Worm (Caenorhabditis elegans) whole organism, young adult: Measurements from ENCODE around the gene Y45F10B.3.
A peak's percentile ranks its signal among the peaks of the same experiment; 100 is the strongest.
"Not testable (repeated sequence)": the region's sequence is repeated elsewhere in the genome, so short reads cannot be mapped to it uniquely, and the experiment has no call there.

ENCODE experiments used
- B0261.1 ChIP-seq: sonication (generic microtip); optimal IDR thresholded peaks from 2 replicates; lab custom pipeline; 2016; ENCODE audit warnings: mild to moderate bottlenecking, missing genetic modification characterization, moderate library complexity, missing compliant biosample characterization
- C06A6.2 ChIP-seq: fragments of 200-800 bp; sonication (Bioruptor generic); conservative IDR thresholded peaks from 2 replicates; pipeline ENCODE4 v1.3.6; 2022; ENCODE audit warnings: missing genetic modification characterization, missing compliant biosample characterization
- D2030.7 ChIP-seq: fragments of 200-800 bp; sonication (Bioruptor generic); IDR thresholded peaks from 2 replicates; pipeline ENCODE4 v1.3.6; 2022; ENCODE audit warnings: missing genetic modification reagents, missing genetic modification characterization, missing compliant biosample characterization
- F49E8.2 ChIP-seq: sonication (generic microtip); optimal IDR thresholded peaks from 3 replicates; lab custom pipeline; 2017; ENCODE audit warnings: missing genetic modification characterization, mild to moderate bottlenecking, missing compliant biosample characterization, antibody characterized with exemption, moderate library complexity; ENCODE audit not compliant: insufficient read depth
- K11D2.4 ChIP-seq: fragments of 200-800 bp; sonication (Bioruptor generic); IDR thresholded peaks from 2 replicates; pipeline ENCODE4 v1.3.6; 2022; ENCODE audit warnings: missing genetic modification reagents, missing genetic modification characterization, missing compliant biosample characterization
- K12H6.12 ChIP-seq: fragments of 200-800 bp; sonication (Bioruptor generic); optimal IDR thresholded peaks from 2 replicates; lab custom pipeline; 2018; ENCODE audit warnings: mild to moderate bottlenecking, missing genetic modification characterization, missing compliant biosample characterization
- T26A5.8 ChIP-seq: sonication (generic microtip); optimal IDR thresholded peaks from 2 replicates; lab custom pipeline; 2016; ENCODE audit warnings: missing genetic modification characterization, missing compliant biosample characterization
- akir-1 ChIP-seq: fragments of 200-800 bp; sonication (Bioruptor generic); optimal IDR thresholded peaks from 2 replicates; lab custom pipeline; 2018; ENCODE audit warnings: mild to moderate bottlenecking, missing genetic modification characterization, moderate library complexity, missing compliant biosample characterization
- attf-6 ChIP-seq: fragments of 200-800 bp; sonication (Bioruptor generic); IDR thresholded peaks from 2 replicates; pipeline ENCODE4 v1.3.6; 2022; ENCODE audit warnings: missing genetic modification reagents, missing genetic modification characterization, missing compliant biosample characterization
- ceh-27 ChIP-seq: fragments of 200-800 bp; sonication (Bioruptor generic); optimal IDR thresholded peaks from 2 replicates; lab custom pipeline; 2018; ENCODE audit warnings: mild to moderate bottlenecking, missing genetic modification characterization, moderate library complexity, missing compliant biosample characterization
- dox-1 ChIP-seq: fragments of 200-800 bp; sonication (Bioruptor generic); IDR thresholded peaks from 2 replicates; pipeline ENCODE4 v1.3.6; 2022; ENCODE audit warnings: missing genetic modification reagents, missing genetic modification characterization, missing compliant biosample characterization
- egrh-3 ChIP-seq: fragments of 200-800 bp; sonication (Bioruptor generic); IDR thresholded peaks from 2 replicates; pipeline ENCODE4 v1.3.6; 2022; ENCODE audit warnings: missing genetic modification reagents, missing genetic modification characterization, missing compliant biosample characterization
- him-1 ChIP-seq: sonication (generic microtip); optimal IDR thresholded peaks from 2 replicates; lab custom pipeline; 2016; ENCODE audit warnings: missing genotype, missing genetic modification reagents, missing genetic modification characterization, missing compliant biosample characterization
- hmg-1.2 ChIP-seq: fragments of 200-800 bp; sonication (Bioruptor generic); IDR thresholded peaks from 2 replicates; pipeline ENCODE4 v1.3.6; 2022; ENCODE audit warnings: missing genetic modification reagents, missing genetic modification characterization, missing compliant biosample characterization
- hsf-1 ChIP-seq: fragments of 200-800 bp; sonication (Bioruptor generic); IDR thresholded peaks from 2 replicates; pipeline ENCODE4 v1.3.6; 2022; ENCODE audit warnings: missing genetic modification reagents, missing genetic modification characterization, missing compliant biosample characterization
- let-607 ChIP-seq, 2 experiments: fragments of 200-800 bp in 1 of 2; sonication (Bioruptor generic) in 1 of 2; sonication (generic microtip) in 1 of 2; optimal IDR thresholded peaks; 2 replicates each; lab custom pipeline; 2016 to 2018; ENCODE audit warnings: mild to moderate bottlenecking in 2 of 2, missing compliant biosample characterization in 2 of 2, missing genetic modification characterization in 2 of 2, moderate library complexity in 2 of 2, missing genotype in 1 of 2
- lin-35 ChIP-seq, 3 experiments: fragments of 150-350 bp in 2 of 3; sonication (generic microtip) in 1 of 3; optimal IDR thresholded peaks; 2 replicates each; lab custom pipeline; 2014 to 2018; ENCODE audit warnings: missing biosample characterization in 3 of 3, missing genetic modification characterization in 3 of 3, missing genetic modification reagents in 3 of 3
- lsl-1 ChIP-seq: fragments of 200-800 bp; sonication (Bioruptor generic); optimal IDR thresholded peaks from 2 replicates; lab custom pipeline; 2018; ENCODE audit warnings: mild to moderate bottlenecking, missing genetic modification characterization, moderate library complexity, missing compliant biosample characterization
- madf-10 ChIP-seq: sonication (generic microtip); optimal IDR thresholded peaks from 2 replicates; lab custom pipeline; 2016; ENCODE audit warnings: mild to moderate bottlenecking, missing genetic modification characterization, missing compliant biosample characterization
- madf-6 ChIP-seq: fragments of 200-800 bp; sonication (Bioruptor generic); IDR thresholded peaks from 2 replicates; pipeline ENCODE4 v1.3.6; 2022; ENCODE audit warnings: missing genetic modification reagents, missing genetic modification characterization, missing compliant biosample characterization
- mes-4 ChIP-seq: sonication (generic microtip); optimal IDR thresholded peaks from 2 replicates; lab custom pipeline; 2016; ENCODE audit warnings: missing genotype, missing genetic modification characterization, missing compliant biosample characterization
- nfya-1 ChIP-seq: sonication (generic microtip); optimal IDR thresholded peaks from 2 replicates; lab custom pipeline; 2017; ENCODE audit warnings: antibody characterized with exemption, missing compliant biosample characterization, missing genetic modification characterization, borderline replicate concordance; ENCODE audit not compliant: insufficient read depth
- nfyb-1 ChIP-seq: fragments of 200-800 bp; sonication (Bioruptor generic); IDR thresholded peaks from 2 replicates; pipeline ENCODE4 v1.3.6; 2022; ENCODE audit warnings: missing genetic modification reagents, missing genetic modification characterization, missing compliant biosample characterization
- pbrm-1 ChIP-seq: fragments of 200-800 bp; sonication (Bioruptor generic); IDR thresholded peaks from 2 replicates; pipeline ENCODE4 v1.3.6; 2022; ENCODE audit warnings: missing genetic modification reagents, missing genetic modification characterization, missing compliant biosample characterization
- rcor-1 ChIP-seq: fragments of 200-800 bp; sonication (Bioruptor generic); IDR thresholded peaks from 2 replicates; pipeline ENCODE4 v1.3.6; 2022; ENCODE audit warnings: missing genetic modification reagents, missing genetic modification characterization, missing compliant biosample characterization
- snpc-1.1 ChIP-seq: sonication (generic microtip); optimal IDR thresholded peaks from 2 replicates; lab custom pipeline; 2017; ENCODE audit warnings: missing genetic modification characterization, mild to moderate bottlenecking, missing compliant biosample characterization, antibody characterized with exemption, moderate library complexity, missing genotype, missing genetic modification reagents; ENCODE audit not compliant: insufficient read depth
- snpc-1.3 ChIP-seq: sonication (generic microtip); optimal IDR thresholded peaks from 2 replicates; lab custom pipeline; 2017; ENCODE audit warnings: missing genetic modification characterization, mild to moderate bottlenecking, missing compliant biosample characterization, antibody characterized with exemption, moderate library complexity, missing genotype, missing genetic modification reagents; ENCODE audit not compliant: insufficient read depth
- snpc-3.4 ChIP-seq: sonication (generic microtip); optimal IDR thresholded peaks from 2 replicates; lab custom pipeline; 2017; ENCODE audit warnings: missing genetic modification characterization, mild to moderate bottlenecking, missing compliant biosample characterization, antibody characterized with exemption, moderate library complexity, missing genotype, missing genetic modification reagents
- snpc-4 ChIP-seq, 5 experiments: fragments of 150-350 bp in 1 of 5; sonication (generic microtip) in 4 of 5; optimal IDR thresholded peaks; 2 replicates each; lab custom pipeline; 2014 to 2018; ENCODE audit warnings: missing genetic modification characterization in 5 of 5, missing biosample characterization in 3 of 5, antibody characterized with exemption in 2 of 5, mild to moderate bottlenecking in 2 of 5, missing compliant biosample characterization in 2 of 5, missing genotype in 2 of 5, moderate library complexity in 2 of 5, missing genetic modification reagents in 1 of 5
- tbp1 ChIP-seq: fragments of 200-800 bp; sonication (Bioruptor generic); optimal IDR thresholded peaks from 2 replicates; lab custom pipeline; 2018; ENCODE audit warnings: mild to moderate bottlenecking, missing genetic modification characterization, missing compliant biosample characterization
- unc-62 ChIP-seq: fragments of 150-350 bp; optimal IDR thresholded peaks from 2 replicates; lab custom pipeline; 2014; ENCODE audit warnings: missing biosample characterization, missing genetic modification reagents, missing genetic modification characterization
- xnd-1 ChIP-seq: sonication (generic microtip); optimal IDR thresholded peaks from 2 replicates; lab custom pipeline; 2016; ENCODE audit warnings: missing genotype, missing genetic modification reagents, missing genetic modification characterization, missing compliant biosample characterization
- zfh-2 ChIP-seq: fragments of 200-800 bp; sonication (Bioruptor generic); conservative IDR thresholded peaks from 2 replicates; pipeline ENCODE4 v1.3.6; 2022; ENCODE audit warnings: missing genetic modification reagents, missing genetic modification characterization, missing compliant biosample characterization

Gene Y45F10B.3

DNA sequence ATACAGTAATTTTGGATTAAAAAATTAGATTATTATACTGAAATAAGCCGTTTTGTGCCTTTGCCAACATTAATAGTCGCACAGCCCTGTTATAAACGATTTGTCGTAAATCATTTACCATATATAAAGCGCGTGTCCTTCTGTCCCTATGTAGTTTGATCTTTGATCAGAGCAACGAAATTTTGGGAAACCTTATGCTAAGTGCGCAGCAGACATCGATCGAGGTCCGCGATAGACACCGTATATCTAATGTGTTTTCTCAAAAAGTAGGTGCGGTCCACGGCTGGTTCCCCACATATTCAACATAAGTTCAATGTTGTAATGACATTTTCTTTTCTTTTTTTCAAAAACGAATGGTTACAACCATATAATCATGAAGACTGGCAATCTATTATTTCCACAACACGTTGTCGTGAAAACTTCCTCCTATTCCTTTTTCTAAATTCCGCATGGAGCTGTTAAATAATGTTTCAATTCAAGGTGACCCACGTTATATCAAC lies 4.9 kb upstream of the Y45F10B.3 start, which contains the start of gene sru-9:
sru-9 (plus strand) TSS at position 450 of the 500 bp plus-strand sequence.
- TF ChIP-seq snpc-1.1 (tag; lab: Kevin White, UChicago), result peak; percentile 25
- TF ChIP-seq attf-6 (GFP tag; lab: Robert Waterston, UW), result peak; percentile 82
- peak; percentile 65 for TF ChIP-seq hmg-1.2 (GFP tag; lab: Robert Waterston, UW)
- peak; percentile 39 for TF ChIP-seq snpc-4 (GFP tag; optimal IDR thresholded peaks at IDR 0.05; lab: Kevin White, UChicago)
- TF ChIP-seq snpc-4 (tag; optimal IDR thresholded peaks at IDR 0.05; lab: Kevin White, UChicago), result peak in 3 of 4 experiments; percentile 35 to 90 (median 78)
- TF ChIP-seq, all 124 proteins: peak for 4; not testable (repeated sequence) for 120

DNA sequence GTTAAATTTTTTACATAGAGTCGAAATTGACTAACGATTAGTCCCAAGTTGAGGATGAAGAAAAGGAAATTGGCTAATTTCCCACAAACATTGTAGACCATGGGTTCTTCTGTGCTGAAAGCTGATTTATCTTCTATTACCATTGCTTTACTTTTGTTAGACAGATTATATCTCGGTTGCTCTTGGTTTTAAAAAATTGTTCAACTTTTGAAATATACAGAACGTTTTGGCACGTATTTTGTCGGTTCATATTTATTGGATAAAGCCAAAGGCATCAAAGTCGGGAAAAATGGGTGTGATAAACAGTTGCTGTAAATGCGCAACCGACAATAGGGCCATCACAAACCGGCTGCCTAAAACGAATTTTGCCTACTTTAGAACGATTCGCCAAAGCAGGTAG lies 1.8 kb upstream of the Y45F10B.3 start, which contains the start of gene tsp-5:
tsp-5 (minus strand) TSS at position 101 of the 400 bp plus-strand sequence.
- no peak for TF ChIP-seq madf-10 (tag; lab: Kevin White, UChicago)
- no peak for TF ChIP-seq T26A5.8 (tag; lab: Kevin White, UChicago)
- no peak for TF ChIP-seq hsf-1 (GFP tag; lab: Robert Waterston, UW)
- no peak for TF ChIP-seq nfyb-1 (GFP tag; lab: Robert Waterston, UW)
- no peak for TF ChIP-seq ceh-27 (GFP tag; lab: Kevin White, UChicago)
- TF ChIP-seq zfh-2 (GFP tag; lab: Robert Waterston, UW), result no peak
- TF ChIP-seq K11D2.4 (GFP tag; lab: Robert Waterston, UW), result no peak
- no peak for TF ChIP-seq C06A6.2 (GFP tag; lab: Robert Waterston, UW)
- no peak for TF ChIP-seq pbrm-1 (GFP tag; lab: Robert Waterston, UW)
- TF ChIP-seq unc-62, result no peak

DNA sequence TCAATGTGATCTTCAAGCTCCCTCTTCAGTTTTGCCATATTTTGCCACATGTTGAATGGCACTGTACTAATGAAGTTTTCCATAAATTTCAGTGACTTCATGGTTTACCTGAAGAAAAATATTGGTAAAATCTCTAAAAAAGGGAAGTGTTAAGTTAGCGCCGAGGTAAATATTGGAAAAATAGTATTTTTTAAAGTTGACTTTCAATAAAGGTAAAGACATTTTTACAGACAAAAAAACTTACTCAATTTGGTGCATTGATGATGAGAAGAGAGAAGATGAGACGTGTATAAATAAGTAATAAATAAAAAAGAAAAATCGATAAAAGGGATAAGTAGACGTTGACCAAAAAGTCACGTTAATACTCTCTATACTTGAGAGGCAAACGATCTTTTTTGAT lies 4.4 kb downstream of the Y45F10B.3 start, which contains the start of gene Y45F10B.9:
Y45F10B.9 (minus strand) TSS at position 101 of the 400 bp plus-strand sequence.
- TF ChIP-seq pbrm-1 (GFP tag; lab: Robert Waterston, UW); B0261.1 (tag; lab: Kevin White, UChicago); C06A6.2 (GFP tag; lab: Robert Waterston, UW): not testable (repeated sequence)

DNA sequence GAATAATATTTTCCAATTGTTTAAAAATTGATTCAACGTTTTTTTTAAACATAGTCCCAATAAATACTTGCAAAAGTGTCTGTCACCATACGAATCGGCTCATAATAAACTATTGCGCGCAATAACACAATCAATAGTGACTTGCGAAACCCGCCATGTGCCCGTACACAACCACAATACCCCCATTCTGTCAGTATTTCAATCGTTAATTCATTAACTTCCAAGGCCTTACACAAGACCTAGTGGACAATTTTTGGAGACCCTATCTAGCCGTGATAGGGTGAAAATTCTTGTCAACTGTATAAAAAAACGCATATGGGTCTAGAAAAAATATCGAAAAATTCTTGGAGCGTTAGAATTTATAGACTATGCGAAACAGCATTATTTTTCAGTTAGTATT lies 7.2 kb downstream of the Y45F10B.3 start:
- TF ChIP-seq lin-35 (GFP tag; optimal IDR thresholded peaks at IDR 0.05; lab: Kevin White, UChicago), result no peak
- TF ChIP-seq snpc-3.4 (tag; lab: Kevin White, UChicago), result peak; percentile 90
- TF ChIP-seq snpc-1.3 (tag; lab: Kevin White, UChicago), result peak; percentile 76
- TF ChIP-seq him-1, result peak; percentile 57
- TF ChIP-seq tbp1 (GFP tag; lab: Kevin White, UChicago), result peak; percentile 75
- peak; percentile 98 for TF ChIP-seq attf-6 (GFP tag; lab: Robert Waterston, UW)
- no peak for TF ChIP-seq nfya-1
- TF ChIP-seq rcor-1 (GFP tag; lab: Robert Waterston, UW), result peak; percentile 14; the same call in 1 of the 2 replicates
- TF ChIP-seq snpc-1.1 (tag; lab: Kevin White, UChicago), result peak; percentile 94
- TF ChIP-seq xnd-1 (tag; lab: Kevin White, UChicago), result peak; percentile 25
- TF ChIP-seq F49E8.2 (tag; lab: Kevin White, UChicago), result peak; percentile 52
- 0 out of 2 replicates have a peak, but pooled peaks have one; percentile 41 for TF ChIP-seq hsf-1 (GFP tag; lab: Robert Waterston, UW)
- TF ChIP-seq let-607 (tag; optimal IDR thresholded peaks at IDR 0.05; lab: Kevin White, UChicago), result no peak
- peak; percentile 84 for TF ChIP-seq hmg-1.2 (GFP tag; lab: Robert Waterston, UW)
- TF ChIP-seq mes-4 (tag; lab: Kevin White, UChicago), result no peak
- no peak for TF ChIP-seq K12H6.12 (tag; lab: Kevin White, UChicago)
- no peak for TF ChIP-seq egrh-3 (GFP tag; lab: Robert Waterston, UW)
- TF ChIP-seq madf-6 (GFP tag; lab: Robert Waterston, UW), result peak; percentile 74
- peak; percentile 80 for TF ChIP-seq pbrm-1 (GFP tag; lab: Robert Waterston, UW)
- peak; percentile 43 for TF ChIP-seq lsl-1
- peak; percentile 94 for TF ChIP-seq snpc-4 (GFP tag; optimal IDR thresholded peaks at IDR 0.05; lab: Kevin White, UChicago)
- TF ChIP-seq snpc-4 (tag; optimal IDR thresholded peaks at IDR 0.05; lab: Kevin White, UChicago), result peak; percentile 95 to 98 (median 96)
- TF ChIP-seq akir-1 (GFP tag; lab: Kevin White, UChicago), result no peak
- peak; percentile 66 for TF ChIP-seq D2030.7 (GFP tag; lab: Robert Waterston, UW)
- TF ChIP-seq dox-1 (GFP tag; lab: Robert Waterston, UW), result peak; percentile 34; the same call in 1 of the 2 replicates
